Fruit fly (Drosophila melanogaster) whole organism, pupa: ENCODE results near the gene plum.

Source experiments
- CG10348 ChIP-seq: fragments of 200-800 bp; sonication (Bioruptor generic); IDR thresholded peaks from 2 replicates; pipeline ENCODE4 v1.3.6; 2022; ENCODE audit warnings: missing biosample characterization, missing genetic modification characterization
- CG14655 ChIP-seq: fragments of 200-800 bp; sonication (Bioruptor generic); optimal IDR thresholded peaks from 3 replicates; lab custom pipeline; 2017; ENCODE audit warnings: mild to moderate bottlenecking, missing biosample characterization, missing genetic modification reagents, missing genetic modification characterization
- CG15710 ChIP-seq: fragments of 200-800 bp; sonication (Bioruptor generic); optimal IDR thresholded peaks from 2 replicates; lab custom pipeline; 2018; ENCODE audit warnings: missing biosample characterization, mild to moderate bottlenecking, missing genetic modification characterization, moderate library complexity
- CG17806 ChIP-seq: fragments of 200-800 bp; sonication (Bioruptor generic); optimal IDR thresholded peaks from 2 replicates; lab custom pipeline; 2018; ENCODE audit warnings: missing biosample characterization, mild to moderate bottlenecking, missing genetic modification characterization, moderate library complexity
- CG32121 ChIP-seq: fragments of 200-800 bp; sonication (Bioruptor generic); IDR thresholded peaks from 2 replicates; pipeline ENCODE4 v1.3.6; 2022; ENCODE audit warnings: missing biosample characterization, missing genetic modification characterization
- CG8301 ChIP-seq: fragments of 200-800 bp; sonication (Bioruptor generic); optimal IDR thresholded peaks from 2 replicates; lab custom pipeline; 2018; ENCODE audit warnings: missing biosample characterization, mild to moderate bottlenecking, missing genetic modification characterization
- CG9948 ChIP-seq: fragments of 200-800 bp; sonication (Bioruptor generic); optimal IDR thresholded peaks from 2 replicates; lab custom pipeline; 2018; ENCODE audit warnings: missing biosample characterization, mild to moderate bottlenecking, missing genetic modification characterization, moderate library complexity
- Snoo ChIP-seq: fragments of 200-800 bp; sonication (Bioruptor generic); optimal IDR thresholded peaks from 3 replicates; lab custom pipeline; 2017; ENCODE audit warnings: missing biosample characterization, mild to moderate bottlenecking, missing genetic modification characterization, inconsistent platforms

dm6 chr3R:26443875-26444511, 91.0 kb downstream of the plum start:
- TF ChIP-seq CG15710 (tag; lab: Kevin White, UChicago) (no peak), CG8301 (tag; lab: Kevin White, UChicago) (peak; percentile 85), CG10348 (no peak), CG32121 (GFP tag; lab: Robert Waterston, UW) (peak; percentile 40; the same call in 1 of the 2 replicates), Snoo (tag; lab: Kevin White, UChicago) (no peak), CG9948 (tag; lab: Kevin White, UChicago) (peak; percentile 48), CG14655 (GFP tag; lab: Kevin White, UChicago) (peak; percentile 87), CG17806 (tag; lab: Kevin White, UChicago) (peak; percentile 53)
